Worm (Caenorhabditis elegans): ENCODE measurements around the gene tpa-1.
"Not testable (repeated sequence)": the region's sequence is repeated elsewhere in the genome, so short reads cannot be mapped to it uniquely, and the experiment has no call there.

The tpa-1 gene

ce11 chrIV:109307-109706 lies 17.5 kb downstream of the tpa-1 start, which contains the start of gene B0545.4:
B0545.4 (minus strand) TSS chrIV:109407.
- TF ChIP-seq unc-62 (GFP tag; optimal IDR thresholded peaks at IDR 0.05) (no peak), bed-3 (GFP tag; optimal IDR thresholded peaks at IDR 0.05) (no peak), ceh-83 (GFP tag; optimal IDR thresholded peaks at IDR 0.05) (no peak), sem-2 (GFP tag; optimal IDR thresholded peaks at IDR 0.05) (no peak), tbx-8 (GFP tag; optimal IDR thresholded peaks at IDR 0.05) (no peak), blmp-1 (tag; optimal IDR thresholded peaks at IDR 0.05) (no peak), lin-13 (tag; optimal IDR thresholded peaks at IDR 0.05) (no peak), flh-1 (GFP tag; optimal IDR thresholded peaks at IDR 0.05) (no peak), ceh-39 (tag; optimal IDR thresholded peaks at IDR 0.05) (no peak), nhr-12 (tag; optimal IDR thresholded peaks at IDR 0.05) (no peak), nhr-237 (tag; optimal IDR thresholded peaks at IDR 0.05) (no peak), zip-8 (tag; optimal IDR thresholded peaks at IDR 0.05) (no peak), elt-1 (tag; optimal IDR thresholded peaks at IDR 0.05; ENCODE audit: borderline replicate concordance, insufficient read depth) (no peak), drap-1 (GFP tag; optimal IDR thresholded peaks at IDR 0.05) (no peak), lin-32 (GFP tag; optimal IDR thresholded peaks at IDR 0.05) (no peak), pha-4 (tag; optimal IDR thresholded peaks at IDR 0.05) (no peak), hlh-1 (tag; optimal IDR thresholded peaks at IDR 0.05) (no peak), unc-39 (tag; optimal IDR thresholded peaks at IDR 0.05) (no peak), mls-2 (tag; optimal IDR thresholded peaks at IDR 0.05) (no peak), nhr-28 (tag; optimal IDR thresholded peaks at IDR 0.05) (no peak)

ce11 chrIV:111377-111776 lies 19.6 kb downstream of the tpa-1 start, which contains the start of gene F29C4.4:
F29C4.4 (plus strand) TSS chrIV:111677.
- not testable (repeated sequence) for TF ChIP-seq hlh-1, ceh-39, blmp-1 (tag; optimal IDR thresholded peaks at IDR 0.05)

- no peak for TF ChIP-seq snpc-4 (tag; optimal IDR thresholded peaks at IDR 0.05)
- no peak for TF ChIP-seq nhr-28 (tag; optimal IDR thresholded peaks at IDR 0.05)
- TF ChIP-seq zip-8 (tag; optimal IDR thresholded peaks at IDR 0.05) = no peak
- no peak for TF ChIP-seq M03D4.4 (tag; optimal IDR thresholded peaks at IDR 0.05)
- no peak for TF ChIP-seq blmp-1 (tag; optimal IDR thresholded peaks at IDR 0.05)
- TF ChIP-seq ham-2 (GFP tag; optimal IDR thresholded peaks at IDR 0.05) = no peak
- no peak for TF ChIP-seq ztf-11 (tag; optimal IDR thresholded peaks at IDR 0.05)
- TF ChIP-seq tbx-8 (GFP tag; optimal IDR thresholded peaks at IDR 0.05) = no peak
- TF ChIP-seq elt-3 (tag; optimal IDR thresholded peaks at IDR 0.05) = no peak
- no peak for TF ChIP-seq nhr-12 (tag; optimal IDR thresholded peaks at IDR 0.05)
- no peak for TF ChIP-seq ces-1 (GFP tag; optimal IDR thresholded peaks at IDR 0.05)
- TF ChIP-seq nhr-2 (tag; optimal IDR thresholded peaks at IDR 0.05) = no peak
- TF ChIP-seq drap-1 (GFP tag; optimal IDR thresholded peaks at IDR 0.05) = no peak
- no peak for TF ChIP-seq mls-2 (tag; optimal IDR thresholded peaks at IDR 0.05)
- TF ChIP-seq mep-1 (tag; optimal IDR thresholded peaks at IDR 0.05) = no peak
- no peak for TF ChIP-seq elt-1 (tag; optimal IDR thresholded peaks at IDR 0.05; ENCODE audit: borderline replicate concordance, insufficient read depth)
- TF ChIP-seq nhr-76 (tag; optimal IDR thresholded peaks at IDR 0.05) = no peak
- no peak for TF ChIP-seq nhr-237 (tag; optimal IDR thresholded peaks at IDR 0.05)
- TF ChIP-seq lin-32 (GFP tag; optimal IDR thresholded peaks at IDR 0.05) = no peak
Measured at ce11 chrIV:118786-119185, 27.0 kb downstream of the tpa-1 start.

DNA sequence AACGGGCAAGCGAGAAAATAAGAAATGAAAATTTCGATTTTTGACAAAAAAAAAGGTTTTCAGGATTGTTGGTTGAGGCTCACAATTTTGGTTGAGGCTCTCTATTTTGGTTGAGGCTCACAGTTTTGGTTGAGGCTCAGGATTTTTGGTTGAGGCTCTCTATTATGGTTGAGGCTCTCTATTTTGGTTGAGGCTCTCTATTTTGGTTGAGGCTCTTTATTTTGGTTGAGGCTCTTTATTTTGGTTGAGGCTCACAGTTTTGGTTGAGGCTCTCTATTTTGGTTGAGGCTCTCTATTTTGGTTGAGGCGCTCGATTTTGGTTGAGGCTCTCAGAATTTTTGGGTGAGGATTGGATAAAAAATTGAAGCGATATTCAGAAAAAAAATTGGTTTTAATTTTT lies 28.0 kb downstream of the tpa-1 start:
- TF ChIP-seq nhr-237 (tag; optimal IDR thresholded peaks at IDR 0.05) = no peak
- no peak for TF ChIP-seq lsy-2 (tag; optimal IDR thresholded peaks at IDR 0.05)
- TF ChIP-seq mab-5 (tag; optimal IDR thresholded peaks at IDR 0.05) = no peak
- no peak for TF ChIP-seq ham-2 (GFP tag; optimal IDR thresholded peaks at IDR 0.05)
- TF ChIP-seq ceh-39 (tag; optimal IDR thresholded peaks at IDR 0.05) = no peak
- TF ChIP-seq nhr-12 (tag; optimal IDR thresholded peaks at IDR 0.05) = no peak
- TF ChIP-seq cnd-1 (tag; optimal IDR thresholded peaks at IDR 0.05) = no peak
- no peak for TF ChIP-seq elt-1 (tag; optimal IDR thresholded peaks at IDR 0.05; ENCODE audit: borderline replicate concordance, insufficient read depth)
- no peak for TF ChIP-seq zip-8 (tag; optimal IDR thresholded peaks at IDR 0.05)
- TF ChIP-seq pha-4 (tag; optimal IDR thresholded peaks at IDR 0.05) = no peak
- TF ChIP-seq bed-3 (GFP tag; optimal IDR thresholded peaks at IDR 0.05) = no peak
- TF ChIP-seq flh-1 (GFP tag; optimal IDR thresholded peaks at IDR 0.05) = no peak
- TF ChIP-seq unc-120 (tag; optimal IDR thresholded peaks at IDR 0.05; ENCODE audit: poor library complexity, severe bottlenecking) = no peak
- TF ChIP-seq lin-32 (GFP tag; optimal IDR thresholded peaks at IDR 0.05) = no peak
- TF ChIP-seq nhr-2 (tag; optimal IDR thresholded peaks at IDR 0.05) = no peak
- TF ChIP-seq hlh-1 (tag; optimal IDR thresholded peaks at IDR 0.05) = no peak
- TF ChIP-seq unc-62 (GFP tag; optimal IDR thresholded peaks at IDR 0.05) = no peak
- TF ChIP-seq ceh-83 (GFP tag; optimal IDR thresholded peaks at IDR 0.05) = no peak
- TF ChIP-seq blmp-1 (tag; optimal IDR thresholded peaks at IDR 0.05) = no peak
- no peak for TF ChIP-seq unc-39 (tag; optimal IDR thresholded peaks at IDR 0.05)

Data from whole organism, mixed stage, embryonic.